Fruit fly (Drosophila melanogaster): ENCODE data around the gene Irk3.
A peak's percentile ranks its signal among the peaks of the same experiment; 100 is the strongest.

- TF ChIP-seq CG18619 (GFP tag; optimal IDR thresholded peaks at IDR 0.05), result no peak
- TF ChIP-seq Ets65A (GFP tag), result peak; percentile 73
- no peak for TF ChIP-seq CG17359 (tag; optimal IDR thresholded peaks at IDR 0.05)
Measured at dm6 chr2L:18727986-18728385, 14.4 kb upstream of the Irk3 start.

All from whole organism, embryonic.